Worm (Caenorhabditis elegans): Measurements from ENCODE around the gene AH10.2.

Gene AH10.2

ce11 chrV:14160698-14161097 is 4.1 kb downstream of the AH10.2 start, which contains the start of gene cest-1.2:
Gene cest-1.2, minus strand, starts transcription at chrV:14160862.
- TF ChIP-seq nhr-11 (tag; optimal IDR thresholded peaks at IDR 0.05), result no peak
- peak; percentile 4 for TF ChIP-seq gmeb-1 (tag; optimal IDR thresholded peaks at IDR 0.05)
- no peak for TF ChIP-seq lin-13 (GFP tag; optimal IDR thresholded peaks at IDR 0.05)
- TF ChIP-seq fos-1 (tag; optimal IDR thresholded peaks at IDR 0.05), result peak; percentile 25
- TF ChIP-seq F13H6.1 (tag; optimal IDR thresholded peaks at IDR 0.05), result no peak

ce11 chrV:14162959-14163548 is 6.5 kb downstream of the AH10.2 start, which contains the start of gene srd-26:
Gene srd-26, minus strand, starts transcription at chrV:14163009.
- no peak for TF ChIP-seq fos-1 (tag; optimal IDR thresholded peaks at IDR 0.05)

ce11 chrV:14165745-14166144 is 9.2 kb downstream of the AH10.2 start:
- no peak for TF ChIP-seq sma-9 (GFP tag; optimal IDR thresholded peaks at IDR 0.05)
- no peak for TF ChIP-seq sma-9 (tag; optimal IDR thresholded peaks at IDR 0.05)
- TF ChIP-seq peb-1 (tag; optimal IDR thresholded peaks at IDR 0.05), result no peak
- TF ChIP-seq R02D3.7 (tag; optimal IDR thresholded peaks at IDR 0.05), result no peak
- no peak for TF ChIP-seq Y55F3AM.14 (GFP tag; optimal IDR thresholded peaks at IDR 0.05)
- TF ChIP-seq nhr-11 (tag; optimal IDR thresholded peaks at IDR 0.05), result no peak
- no peak for TF ChIP-seq gmeb-1 (tag; optimal IDR thresholded peaks at IDR 0.05)
- TF ChIP-seq nhr-23 (tag; optimal IDR thresholded peaks at IDR 0.05), result no peak
- TF ChIP-seq ceh-82 (tag; optimal IDR thresholded peaks at IDR 0.05), result no peak
- no peak for TF ChIP-seq nhr-6 (tag; optimal IDR thresholded peaks at IDR 0.05)
- TF ChIP-seq unc-39 (tag; optimal IDR thresholded peaks at IDR 0.05), result no peak
- no peak for TF ChIP-seq ama-1 (optimal IDR thresholded peaks at IDR 0.05)

ce11 chrV:14166630-14167029 is 10.1 kb downstream of the AH10.2 start, which contains the start of gene cest-1.1:
Gene cest-1.1, minus strand, starts transcription at chrV:14166730.
- TF ChIP-seq unc-39 (tag; optimal IDR thresholded peaks at IDR 0.05) (no peak), skn-1 (tag; optimal IDR thresholded peaks at IDR 0.05) (no peak), nhr-21 (tag; optimal IDR thresholded peaks at IDR 0.05) (no peak), dmd-4 (tag; optimal IDR thresholded peaks at IDR 0.05) (no peak), nhr-23 (tag; optimal IDR thresholded peaks at IDR 0.05) (no peak), sem-4 (tag; optimal IDR thresholded peaks at IDR 0.05) (no peak), nhr-11 (tag; optimal IDR thresholded peaks at IDR 0.05) (no peak), ztf-11 (tag; optimal IDR thresholded peaks at IDR 0.05) (no peak), ama-1 (optimal IDR thresholded peaks at IDR 0.05) (no peak), Y55F3AM.14 (GFP tag; optimal IDR thresholded peaks at IDR 0.05) (no peak), aly-2 (tag; optimal IDR thresholded peaks at IDR 0.05) (no peak), C34F6.9 (tag; optimal IDR thresholded peaks at IDR 0.05) (no peak)

ce11 chrV:14167629-14168028 is 11.1 kb downstream of the AH10.2 start, which contains the start of gene ocam-1:
Gene ocam-1, minus strand, starts transcription at chrV:14167729.
- TF ChIP-seq ztf-11 (tag; optimal IDR thresholded peaks at IDR 0.05) (no peak), nhr-21 (tag; optimal IDR thresholded peaks at IDR 0.05) (no peak), ama-1 (optimal IDR thresholded peaks at IDR 0.05) (no peak), sma-9 (GFP tag; optimal IDR thresholded peaks at IDR 0.05) (no peak), sma-9 (tag; optimal IDR thresholded peaks at IDR 0.05) (no peak), sma-3 (GFP tag; optimal IDR thresholded peaks at IDR 0.05) (no peak), ztf-4 (tag; optimal IDR thresholded peaks at IDR 0.05) (no peak), nhr-25 (tag; optimal IDR thresholded peaks at IDR 0.05) (no peak), nhr-77 (tag; optimal IDR thresholded peaks at IDR 0.05) (no peak), nhr-23 (tag; optimal IDR thresholded peaks at IDR 0.05) (no peak), lin-13 (GFP tag; optimal IDR thresholded peaks at IDR 0.05) (no peak), lsy-2 (tag; optimal IDR thresholded peaks at IDR 0.05) (no peak), blmp-1 (tag; optimal IDR thresholded peaks at IDR 0.05; ENCODE audit: insufficient read depth) (no peak), crh-2 (tag; optimal IDR thresholded peaks at IDR 0.05) (no peak), zag-1 (tag; optimal IDR thresholded peaks at IDR 0.05) (no peak)

ce11 chrV:14171284-14171683 is 14.7 kb downstream of the AH10.2 start, which contains the start of gene cest-2.1:
Gene cest-2.1, minus strand, starts transcription at chrV:14171481.
- no peak for TF ChIP-seq alr-1 (tag; optimal IDR thresholded peaks at IDR 0.05)
- TF ChIP-seq nhr-11 (tag; optimal IDR thresholded peaks at IDR 0.05), result no peak
- no peak for TF ChIP-seq ztf-1 (GFP tag; conservative IDR thresholded peaks at IDR 0.05)
- no peak for TF ChIP-seq lin-13 (GFP tag; optimal IDR thresholded peaks at IDR 0.05)
- no peak for TF ChIP-seq dmd-4 (tag; optimal IDR thresholded peaks at IDR 0.05)
- TF ChIP-seq ama-1 (optimal IDR thresholded peaks at IDR 0.05), result no peak
- no peak for TF ChIP-seq nhr-23 (tag; optimal IDR thresholded peaks at IDR 0.05)
- no peak for TF ChIP-seq unc-39 (tag; optimal IDR thresholded peaks at IDR 0.05)
- TF ChIP-seq mab-5 (tag; optimal IDR thresholded peaks at IDR 0.05), result no peak
- no peak for TF ChIP-seq snpc-4 (tag; optimal IDR thresholded peaks at IDR 0.05)
- TF ChIP-seq C34F6.9 (tag; optimal IDR thresholded peaks at IDR 0.05), result no peak
- TF ChIP-seq nhr-12 (tag; optimal IDR thresholded peaks at IDR 0.05), result no peak
- no peak for TF ChIP-seq nhr-10 (tag; optimal IDR thresholded peaks at IDR 0.05)
- TF ChIP-seq crh-2 (tag; optimal IDR thresholded peaks at IDR 0.05), result no peak
- no peak for TF ChIP-seq zag-1 (tag; optimal IDR thresholded peaks at IDR 0.05)
- no peak for TF ChIP-seq sma-9 (GFP tag; optimal IDR thresholded peaks at IDR 0.05)
- no peak for TF ChIP-seq sma-9 (tag; optimal IDR thresholded peaks at IDR 0.05)
- TF ChIP-seq lsy-2 (tag; optimal IDR thresholded peaks at IDR 0.05), result no peak
- TF ChIP-seq lin-11 (tag; optimal IDR thresholded peaks at IDR 0.05), result no peak
- TF ChIP-seq R02D3.7 (tag; optimal IDR thresholded peaks at IDR 0.05), result no peak
- no peak for TF ChIP-seq Y55F3AM.14 (GFP tag; optimal IDR thresholded peaks at IDR 0.05)
